Worm (Caenorhabditis elegans) whole organism, L4 larva: ENCODE data around the gene mip-1.

Experiments
- D1046.2 ChIP-seq: fragments of 200-800 bp; sonication (Bioruptor generic); IDR thresholded peaks from 2 replicates; pipeline ENCODE4 v1.3.6; 2022; ENCODE audit warnings: missing genetic modification characterization, missing compliant biosample characterization
- F37D6.2 ChIP-seq: sonication (generic microtip); optimal IDR thresholded peaks from 2 replicates; lab custom pipeline; 2016; ENCODE audit warnings: mild to moderate bottlenecking, missing genetic modification characterization, missing compliant biosample characterization
- Y75B8A.6 ChIP-seq: fragments of 200-800 bp; sonication (Bioruptor generic); IDR thresholded peaks from 2 replicates; pipeline ENCODE4 v1.3.6; 2022; ENCODE audit warnings: missing genetic modification reagents, missing genetic modification characterization, missing compliant biosample characterization
- ama-1 ChIP-seq: fragments of 150-350 bp; optimal IDR thresholded peaks from 2 replicates; lab custom pipeline; 2014; ENCODE audit warnings: inconsistent platforms, mixed read lengths
- ceh-62 ChIP-seq: sonication (generic microtip); optimal IDR thresholded peaks from 2 replicates; lab custom pipeline; 2017; ENCODE audit warnings: missing biosample characterization, missing genetic modification characterization
- ceh-82 ChIP-seq: sonication (generic microtip); optimal IDR thresholded peaks from 2 replicates; lab custom pipeline; 2017; ENCODE audit warnings: missing biosample characterization, missing genetic modification characterization
- ces-1 ChIP-seq: fragments of 150-350 bp; sonication (generic microtip); optimal IDR thresholded peaks from 4 replicates; lab custom pipeline; 2014; ENCODE audit warnings: missing biosample characterization, missing genetic modification reagents, missing genetic modification characterization
- daf-12 ChIP-seq: fragments of 150-350 bp; optimal IDR thresholded peaks from 2 replicates; lab custom pipeline; 2014; ENCODE audit warnings: missing biosample characterization, missing genetic modification reagents, missing genetic modification characterization
- daf-16 ChIP-seq, 3 experiments: sonication (generic microtip); optimal IDR thresholded peaks; 2 replicates each; lab custom pipeline; 2016 to 2017; ENCODE audit warnings: missing genetic modification characterization in 3 of 3, missing genetic modification reagents in 3 of 3, mild to moderate bottlenecking in 2 of 3, missing compliant biosample characterization in 2 of 3, missing biosample characterization in 1 of 3, moderate library complexity in 1 of 3
- daf-8 ChIP-seq: fragments of 200-800 bp; sonication (Bioruptor generic); IDR thresholded peaks from 2 replicates; pipeline ENCODE4 v1.3.6; 2022; ENCODE audit warnings: missing genetic modification characterization, missing compliant biosample characterization
- dmd-6 ChIP-seq: fragments of 200-800 bp; sonication (Bioruptor generic); IDR thresholded peaks from 2 replicates; pipeline ENCODE4 v1.3.6; 2022; ENCODE audit warnings: missing genetic modification reagents, missing genetic modification characterization, missing compliant biosample characterization
- dmd-8 ChIP-seq: fragments of 200-800 bp; sonication (Bioruptor generic); IDR thresholded peaks from 2 replicates; pipeline ENCODE4 v1.3.6; 2022; ENCODE audit warnings: missing genetic modification characterization, missing compliant biosample characterization
- egl-43 ChIP-seq: fragments of 200-800 bp; sonication (Bioruptor generic); IDR thresholded peaks from 2 replicates; pipeline ENCODE4 v1.3.6; 2022; ENCODE audit warnings: missing genetic modification reagents, missing genetic modification characterization, missing compliant biosample characterization
- fkh-10 ChIP-seq: fragments of 150-350 bp; optimal IDR thresholded peaks from 2 replicates; lab custom pipeline; 2014; ENCODE audit warnings: missing biosample characterization, missing genetic modification reagents, missing genetic modification characterization
- hif-1 ChIP-seq, 2 experiments: sonication (generic microtip); optimal IDR thresholded peaks; 2 replicates each; lab custom pipeline; 2016 to 2017; ENCODE audit warnings: missing compliant biosample characterization in 2 of 2, missing genetic modification characterization in 2 of 2, missing genetic modification reagents in 2 of 2, missing genotype in 2 of 2, mild to moderate bottlenecking in 1 of 2
- hmg-1.1 ChIP-seq: fragments of 200-800 bp; sonication (Bioruptor generic); IDR thresholded peaks from 2 replicates; pipeline ENCODE4 v1.3.6; 2022; ENCODE audit warnings: missing genetic modification reagents, missing genetic modification characterization, missing compliant biosample characterization
- lin-29 ChIP-seq: fragments of 200-800 bp; sonication (Bioruptor generic); IDR thresholded peaks from 2 replicates; pipeline ENCODE4 v1.3.6; 2022; ENCODE audit warnings: missing genetic modification reagents, missing genetic modification characterization, missing compliant biosample characterization
- lin-38 ChIP-seq: fragments of 200-800 bp; sonication (Bioruptor generic); IDR thresholded peaks from 2 replicates; pipeline ENCODE4 v1.3.6; 2022; ENCODE audit warnings: missing genetic modification reagents, missing genetic modification characterization, missing compliant biosample characterization
- madf-5 ChIP-seq, 2 experiments: fragments of 200-800 bp; sonication (Bioruptor generic); IDR thresholded peaks; 2 replicates each; pipeline ENCODE4 v1.3.6; 2022; ENCODE audit warnings: missing compliant biosample characterization in 2 of 2, missing genetic modification characterization in 2 of 2
- mdt-29 ChIP-seq: fragments of 200-800 bp; sonication (Bioruptor generic); IDR thresholded peaks from 2 replicates; pipeline ENCODE4 v1.3.6; 2022; ENCODE audit warnings: missing genetic modification reagents, missing genetic modification characterization, missing compliant biosample characterization
- mes-2 ChIP-seq: sonication (generic microtip); optimal IDR thresholded peaks from 2 replicates; lab custom pipeline; 2016; ENCODE audit warnings: missing genotype, mild to moderate bottlenecking, missing genetic modification characterization, missing compliant biosample characterization; ENCODE audit not compliant: poor library complexity, severe bottlenecking
- mxl-2 ChIP-seq: fragments of 200-800 bp; sonication (Bioruptor generic); conservative IDR thresholded peaks from 2 replicates; pipeline ENCODE4 v1.3.6; 2022; ENCODE audit warnings: missing genetic modification reagents, missing genetic modification characterization, missing compliant biosample characterization
- nhr-11 ChIP-seq: fragments of 150-350 bp; optimal IDR thresholded peaks from 2 replicates; lab custom pipeline; 2014; ENCODE audit warnings: missing biosample characterization, missing genetic modification characterization
- nhr-41 ChIP-seq: fragments of 200-800 bp; sonication (Bioruptor generic); IDR thresholded peaks from 2 replicates; pipeline ENCODE4 v1.3.6; 2022; ENCODE audit warnings: missing genetic modification reagents, missing genetic modification characterization, missing compliant biosample characterization
- nhr-76 ChIP-seq: fragments of 150-350 bp; optimal IDR thresholded peaks from 2 replicates; lab custom pipeline; 2014; ENCODE audit warnings: missing biosample characterization, missing genetic modification characterization
- php-3 ChIP-seq: fragments of 200-800 bp; sonication (Bioruptor generic); IDR thresholded peaks from 2 replicates; pipeline ENCODE4 v1.3.6; 2022; ENCODE audit warnings: missing genetic modification reagents, missing genetic modification characterization, missing compliant biosample characterization
- rbr-2 ChIP-seq: sonication (generic microtip); optimal IDR thresholded peaks from 2 replicates; lab custom pipeline; 2016; ENCODE audit warnings: missing genotype, missing genetic modification characterization, missing compliant biosample characterization
- skn-1 ChIP-seq: fragments of 150-350 bp; optimal IDR thresholded peaks from 2 replicates; lab custom pipeline; 2014; ENCODE audit warnings: missing biosample characterization, missing genetic modification characterization
- snpc-4 ChIP-seq: fragments of 150-350 bp; optimal IDR thresholded peaks from 2 replicates; lab custom pipeline; 2014; ENCODE audit warnings: missing biosample characterization, missing genetic modification characterization
- tag-97 ChIP-seq: fragments of 200-800 bp; sonication (Bioruptor generic); IDR thresholded peaks from 2 replicates; pipeline ENCODE4 v1.3.6; 2022; ENCODE audit warnings: missing genetic modification characterization, missing compliant biosample characterization
- unc-130 ChIP-seq: sonication (generic microtip); optimal IDR thresholded peaks from 2 replicates; lab custom pipeline; 2016; ENCODE audit warnings: missing genetic modification reagents, missing genetic modification characterization, missing compliant biosample characterization
- zip-11 ChIP-seq: fragments of 200-800 bp; sonication (Bioruptor generic); IDR thresholded peaks from 2 replicates; pipeline ENCODE4 v1.3.6; 2022; ENCODE audit warnings: missing genetic modification characterization, missing compliant biosample characterization

The mip-1 gene

ce11 chrIII:4796536-4796935 lies 3.6 kb downstream of the mip-1 start, which contains the start of gene tag-325 (continued):
- TF ChIP-seq mxl-2 (GFP tag; lab: Robert Waterston, UW) (no peak), egl-43 (GFP tag; lab: Robert Waterston, UW) (no peak), nhr-76 (tag; lab: Kevin White, UChicago) (no peak), nhr-11 (tag; lab: Kevin White, UChicago) (no peak), snpc-4 (tag; lab: Kevin White, UChicago) (no peak), dmd-6 (GFP tag; lab: Robert Waterston, UW) (0 out of 2 replicates have a peak, but pooled peaks have one; percentile 8), unc-130 (GFP tag; lab: Kevin White, UChicago) (no peak), fkh-10 (GFP tag; lab: Kevin White, UChicago) (no peak), nhr-41 (no peak), daf-12 (tag; lab: Kevin White, UChicago) (no peak), F37D6.2 (tag; lab: Kevin White, UChicago) (no peak), dmd-8 (GFP tag; lab: Robert Waterston, UW) (no peak), mes-2 (tag; lab: Kevin White, UChicago) (no peak), tag-97 (GFP tag; lab: Robert Waterston, UW) (no peak), ces-1 (no peak), daf-16 (GFP tag; optimal IDR thresholded peaks at IDR 0.05; lab: Kevin White, UChicago) (no peak), daf-16 (tag; optimal IDR thresholded peaks at IDR 0.05; lab: Kevin White, UChicago) (peak; percentile 17)

DNA sequence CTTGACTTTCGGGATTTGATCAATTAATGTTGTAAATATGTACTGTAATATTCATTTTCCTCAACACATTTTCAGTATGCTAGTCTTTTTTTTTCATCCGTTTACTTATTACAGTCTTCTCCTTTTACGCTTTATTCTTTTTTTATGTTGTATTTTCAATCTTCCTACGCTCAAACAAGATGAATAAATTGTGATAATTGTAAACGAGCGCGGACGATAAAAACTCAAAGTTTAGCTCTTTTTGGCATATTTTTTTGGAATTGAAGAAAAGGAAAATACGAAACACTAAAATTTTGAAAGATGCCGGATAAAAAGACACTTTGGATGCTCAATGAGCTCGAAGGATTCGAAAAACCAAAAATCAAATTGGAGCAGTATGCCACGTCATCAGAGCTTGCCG lies 9.8 kb downstream of the mip-1 start, which contains the start of gene metl-5:
metl-5 (plus strand) TSS at position 301 of the 400 bp plus-strand sequence.
- TF ChIP-seq madf-5 (GFP tag; IDR thresholded peaks at IDR 0.05; lab: Robert Waterston, UW) (no peak), ama-1 (peak; percentile 9), ceh-62 (tag; lab: Kevin White, UChicago) (no peak), hif-1 (tag; optimal IDR thresholded peaks at IDR 0.05; lab: Kevin White, UChicago) (no peak)

DNA sequence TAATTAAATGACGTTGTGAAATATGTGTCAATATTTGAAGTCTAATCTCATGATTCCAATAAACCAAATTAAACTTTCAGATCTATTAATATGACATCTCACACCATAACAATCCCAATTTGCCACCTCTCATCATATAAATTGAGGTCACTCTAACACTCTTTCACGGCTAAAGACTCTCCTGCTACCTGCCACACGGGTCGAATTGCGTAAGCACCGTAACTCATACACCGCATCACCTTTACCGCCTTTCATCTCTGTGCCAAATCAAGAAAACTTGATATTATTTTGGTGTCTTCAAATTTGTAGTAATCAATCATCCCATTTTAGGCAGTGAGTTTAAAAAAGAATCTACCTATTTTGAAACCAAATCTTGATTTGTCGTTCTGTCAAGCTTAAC lies 13.5 kb downstream of the mip-1 start:
- no peak for TF ChIP-seq hmg-1.1
- no peak for TF ChIP-seq lin-29 (GFP tag; lab: Robert Waterston, UW)
- no peak for TF ChIP-seq ama-1
- no peak for TF ChIP-seq D1046.2 (GFP tag; lab: Robert Waterston, UW)

DNA sequence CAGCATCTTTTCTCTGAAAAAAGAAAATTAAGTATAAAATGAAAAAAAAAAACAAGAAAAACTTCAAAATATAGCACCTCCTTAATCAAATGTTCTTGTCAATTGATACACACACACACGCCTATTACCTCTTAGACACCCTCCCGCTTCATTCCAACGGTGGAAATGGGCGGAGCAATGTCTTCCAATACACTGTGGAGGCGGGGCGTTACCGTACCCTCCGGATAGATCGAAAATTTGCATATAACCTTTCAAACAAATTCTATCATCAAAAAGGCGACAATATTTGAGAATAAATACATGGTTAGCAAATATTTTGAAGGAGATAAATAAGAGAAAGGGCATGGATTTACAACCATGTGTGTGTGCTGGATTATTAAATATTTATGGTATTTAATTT lies 15.2 kb downstream of the mip-1 start:
- 0 out of 2 replicates have a peak, but pooled peaks have one; percentile 17 for TF ChIP-seq lin-38 (GFP tag; lab: Robert Waterston, UW)
- no peak for TF ChIP-seq ceh-82
- TF ChIP-seq daf-8 = no peak
- no peak for TF ChIP-seq daf-16 (GFP tag; optimal IDR thresholded peaks at IDR 0.05; lab: Kevin White, UChicago)
- TF ChIP-seq daf-16 (tag; optimal IDR thresholded peaks at IDR 0.05; lab: Kevin White, UChicago) = peak; percentile 9
- no peak for TF ChIP-seq rbr-2
- TF ChIP-seq zip-11 (GFP tag; lab: Robert Waterston, UW) = no peak

DNA sequence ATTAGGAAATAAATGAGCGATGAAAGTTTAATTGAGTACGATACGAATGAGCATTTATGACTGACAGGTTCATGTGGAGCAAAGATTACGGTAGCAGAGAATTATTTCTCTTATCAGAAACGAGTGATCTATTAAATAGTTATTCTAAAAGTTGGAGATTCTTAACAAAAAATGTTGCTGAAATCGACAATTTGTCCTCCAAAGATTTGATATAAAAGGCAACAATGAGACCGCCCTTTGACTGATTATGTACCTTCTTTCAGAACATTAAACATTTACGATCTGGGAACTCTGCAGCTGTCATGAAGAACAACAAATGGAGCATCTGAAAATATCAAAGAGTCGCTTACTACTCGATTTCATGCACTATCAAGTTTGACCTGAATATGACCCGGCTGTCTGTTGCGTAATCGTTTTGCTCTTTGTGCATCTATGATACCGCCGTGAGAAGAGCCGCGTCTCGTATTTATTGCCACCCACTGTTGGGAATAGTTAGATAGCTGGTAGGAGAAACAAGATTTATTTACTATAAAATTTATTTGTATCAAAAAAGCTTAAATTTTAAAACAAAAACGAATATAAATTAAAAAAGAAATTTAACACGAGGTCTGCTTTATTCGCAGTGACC lies 16.8 kb downstream of the mip-1 start, which contains the start of gene pal-1:
pal-1 (minus strand) TSS at position 51 of the 628 bp plus-strand sequence.
- no peak for TF ChIP-seq php-3 (GFP tag; lab: Robert Waterston, UW)
- TF ChIP-seq Y75B8A.6 = no peak
- TF ChIP-seq skn-1 (tag; lab: Kevin White, UChicago) = no peak
- no peak for TF ChIP-seq mdt-29 (GFP tag; lab: Robert Waterston, UW)
